Fruit fly (Drosophila melanogaster): ENCODE results near the gene Oli.

Oli gene

dm6 chr2L:17589115-17589514 lies at the start of gene Oli:
TSS of gene Oli (plus strand) at chr2L:17589184.
- TF ChIP-seq CG1620 (GFP tag; optimal IDR thresholded peaks at IDR 0.05) (no peak), Mnt (GFP tag; optimal IDR thresholded peaks at IDR 0.05) (no peak), CG11617 (GFP tag; optimal IDR thresholded peaks at IDR 0.05) (no peak), cic (GFP tag; optimal IDR thresholded peaks at IDR 0.05) (no peak), bab1 (GFP tag; optimal IDR thresholded peaks at IDR 0.05) (no peak), toe (GFP tag; optimal IDR thresholded peaks at IDR 0.05) (no peak), CG7045 (GFP tag; optimal IDR thresholded peaks at IDR 0.05) (no peak), Clk (GFP tag; optimal IDR thresholded peaks at IDR 0.05) (no peak), CG7101 (tag; optimal IDR thresholded peaks at IDR 0.05) (no peak), tj (GFP tag; optimal IDR thresholded peaks at IDR 0.05) (no peak), cnc (optimal IDR thresholded peaks at IDR 0.05) (no peak)

- TF ChIP-seq tj (GFP tag; optimal IDR thresholded peaks at IDR 0.05) (no peak), CG7101 (tag; optimal IDR thresholded peaks at IDR 0.05) (no peak), Clk (GFP tag; optimal IDR thresholded peaks at IDR 0.05) (no peak), CG11617 (GFP tag; optimal IDR thresholded peaks at IDR 0.05) (no peak), cnc (optimal IDR thresholded peaks at IDR 0.05) (no peak), kay (GFP tag; ENCODE audit: borderline replicate concordance) (no peak), toe (GFP tag; optimal IDR thresholded peaks at IDR 0.05) (no peak), CG7045 (GFP tag; optimal IDR thresholded peaks at IDR 0.05) (no peak), CG1620 (GFP tag; optimal IDR thresholded peaks at IDR 0.05) (no peak), ovo (GFP tag; optimal IDR thresholded peaks at IDR 0.05) (no peak), Hr96 (GFP tag; optimal IDR thresholded peaks at IDR 0.05) (no peak), CG12768 (GFP tag; optimal IDR thresholded peaks at IDR 0.05) (no peak)
Measured at dm6 chr2L:17541106-17541505, 47.9 kb upstream of the Oli start.

- TF ChIP-seq CG14711 (tag; optimal IDR thresholded peaks at IDR 0.05) (no peak), kay (GFP tag; ENCODE audit: borderline replicate concordance) (no peak), CG1620 (GFP tag; optimal IDR thresholded peaks at IDR 0.05) (no peak), CG5204 (GFP tag; optimal IDR thresholded peaks at IDR 0.05) (no peak), cic (GFP tag; optimal IDR thresholded peaks at IDR 0.05) (no peak), Mnt (GFP tag; optimal IDR thresholded peaks at IDR 0.05) (no peak), cnc (optimal IDR thresholded peaks at IDR 0.05) (no peak), bab1 (GFP tag; optimal IDR thresholded peaks at IDR 0.05) (no peak), Crg-1 (GFP tag; optimal IDR thresholded peaks at IDR 0.05) (no peak)
Measured at dm6 chr2L:17542661-17543278, 46.2 kb upstream of the Oli start.

- TF ChIP-seq tj (GFP tag; optimal IDR thresholded peaks at IDR 0.05) (no peak), CG1620 (GFP tag; optimal IDR thresholded peaks at IDR 0.05) (no peak), Hr96 (GFP tag; optimal IDR thresholded peaks at IDR 0.05) (no peak), ovo (GFP tag; optimal IDR thresholded peaks at IDR 0.05) (no peak), CG7101 (tag; optimal IDR thresholded peaks at IDR 0.05) (no peak), pad (GFP tag; optimal IDR thresholded peaks at IDR 0.05) (no peak), CG12768 (GFP tag; optimal IDR thresholded peaks at IDR 0.05) (no peak), cnc (optimal IDR thresholded peaks at IDR 0.05) (no peak), toe (GFP tag; optimal IDR thresholded peaks at IDR 0.05) (no peak), Crg-1 (GFP tag; optimal IDR thresholded peaks at IDR 0.05) (no peak), Clk (GFP tag; optimal IDR thresholded peaks at IDR 0.05) (no peak), CG33017 (tag; optimal IDR thresholded peaks at IDR 0.05) (no peak), CG14711 (tag; optimal IDR thresholded peaks at IDR 0.05) (no peak), CG11617 (GFP tag; optimal IDR thresholded peaks at IDR 0.05) (no peak), bab1 (GFP tag; optimal IDR thresholded peaks at IDR 0.05) (no peak)
Measured at dm6 chr2L:17555665-17556064, 33.3 kb upstream of the Oli start, which contains the start of gene CG7094. TSS of gene CG7094 (minus strand) at chr2L:17555765.

- TF ChIP-seq Crg-1 (GFP tag; optimal IDR thresholded peaks at IDR 0.05) (no peak), CG7045 (GFP tag; optimal IDR thresholded peaks at IDR 0.05) (peak; percentile 21), kay (GFP tag; ENCODE audit: borderline replicate concordance) (peak; percentile 30), toe (GFP tag; optimal IDR thresholded peaks at IDR 0.05) (no peak), pad (GFP tag; optimal IDR thresholded peaks at IDR 0.05) (no peak), CG12768 (GFP tag; optimal IDR thresholded peaks at IDR 0.05) (peak; percentile 47), CG11617 (GFP tag; optimal IDR thresholded peaks at IDR 0.05) (peak; percentile 33), CG14711 (tag; optimal IDR thresholded peaks at IDR 0.05) (peak; percentile 36), CG7101 (tag; optimal IDR thresholded peaks at IDR 0.05) (peak; percentile 71), cic (GFP tag; optimal IDR thresholded peaks at IDR 0.05) (no peak), Clk (GFP tag; optimal IDR thresholded peaks at IDR 0.05) (no peak), Mnt (GFP tag; optimal IDR thresholded peaks at IDR 0.05) (no peak), CG1620 (GFP tag; optimal IDR thresholded peaks at IDR 0.05) (no peak), ovo (GFP tag; optimal IDR thresholded peaks at IDR 0.05) (no peak), tj (GFP tag; optimal IDR thresholded peaks at IDR 0.05) (no peak), bab1 (GFP tag; optimal IDR thresholded peaks at IDR 0.05) (no peak), CG5204 (GFP tag; optimal IDR thresholded peaks at IDR 0.05) (no peak), Hr96 (GFP tag; optimal IDR thresholded peaks at IDR 0.05) (no peak), cnc (optimal IDR thresholded peaks at IDR 0.05) (no peak), CG33017 (tag; optimal IDR thresholded peaks at IDR 0.05) (peak; percentile 85)
Measured at dm6 chr2L:17558111-17558773, 30.7 kb upstream of the Oli start.

- TF ChIP-seq CG12768 (GFP tag; optimal IDR thresholded peaks at IDR 0.05): no peak
- TF ChIP-seq tj (GFP tag; optimal IDR thresholded peaks at IDR 0.05): no peak
- TF ChIP-seq CG33017 (tag; optimal IDR thresholded peaks at IDR 0.05): no peak
- no peak for TF ChIP-seq CG7101 (tag; optimal IDR thresholded peaks at IDR 0.05)
- no peak for TF ChIP-seq CG1620 (GFP tag; optimal IDR thresholded peaks at IDR 0.05)
- no peak for TF ChIP-seq Clk (GFP tag; optimal IDR thresholded peaks at IDR 0.05)
- TF ChIP-seq ovo (GFP tag; optimal IDR thresholded peaks at IDR 0.05): no peak
- TF ChIP-seq bab1 (GFP tag; optimal IDR thresholded peaks at IDR 0.05): no peak
- no peak for TF ChIP-seq Mnt (GFP tag; optimal IDR thresholded peaks at IDR 0.05)
- no peak for TF ChIP-seq Hr96 (GFP tag; optimal IDR thresholded peaks at IDR 0.05)
- no peak for TF ChIP-seq CG14711 (tag; optimal IDR thresholded peaks at IDR 0.05)
- no peak for TF ChIP-seq CG11617 (GFP tag; optimal IDR thresholded peaks at IDR 0.05)
- no peak for TF ChIP-seq cic (GFP tag; optimal IDR thresholded peaks at IDR 0.05)
- TF ChIP-seq toe (GFP tag; optimal IDR thresholded peaks at IDR 0.05): no peak
- TF ChIP-seq CG5204 (GFP tag; optimal IDR thresholded peaks at IDR 0.05): no peak
- TF ChIP-seq Crg-1 (GFP tag; optimal IDR thresholded peaks at IDR 0.05): no peak
- no peak for TF ChIP-seq pad (GFP tag; optimal IDR thresholded peaks at IDR 0.05)
- TF ChIP-seq kay (GFP tag; ENCODE audit: borderline replicate concordance): no peak
- TF ChIP-seq cnc (optimal IDR thresholded peaks at IDR 0.05): no peak
Measured at dm6 chr2L:17559275-17559674, 29.7 kb upstream of the Oli start.
